Fruit fly (Drosophila melanogaster) whole organism, prepupa: ENCODE measurements around the gene ND-20L.

Experiments used
- Blimp-1 ChIP-seq: fragments of 200-800 bp; sonication (Bioruptor generic); optimal IDR thresholded peaks from 3 replicates; lab custom pipeline; 2017; ENCODE audit warnings: missing biosample characterization, missing genetic modification characterization, mild to moderate bottlenecking, moderate library complexity, missing genetic modification reagents
- CG10631 ChIP-seq: fragments of 200-800 bp; sonication (Bioruptor generic); optimal IDR thresholded peaks from 2 replicates; lab custom pipeline; 2016; ENCODE audit warnings: missing biosample characterization, missing genetic modification characterization
- CG11762 ChIP-seq: fragments of 200-800 bp; sonication (Bioruptor generic); optimal IDR thresholded peaks from 3 replicates; lab custom pipeline; 2016; ENCODE audit warnings: missing biosample characterization, missing genetic modification characterization; ENCODE audit not compliant: insufficient read depth
- CG3032 ChIP-seq: fragments of 200-800 bp; optimal IDR thresholded peaks from 2 replicates; lab custom pipeline; 2019; ENCODE audit warnings: missing biosample characterization, mild to moderate bottlenecking, missing genetic modification characterization, moderate library complexity
- CG32006 ChIP-seq: fragments of 200-800 bp; sonication (Bioruptor generic); optimal IDR thresholded peaks from 3 replicates; lab custom pipeline; 2017; ENCODE audit warnings: missing biosample characterization, mild to moderate bottlenecking, missing genetic modification characterization
- Hr39 ChIP-seq: fragments of 200-800 bp; sonication (Bioruptor generic); optimal IDR thresholded peaks from 2 replicates; lab custom pipeline; 2016; ENCODE audit warnings: missing biosample characterization, missing genetic modification characterization
- OdsH ChIP-seq: fragments of 200-800 bp; sonication (Bioruptor generic); optimal IDR thresholded peaks from 3 replicates; lab custom pipeline; 2016; ENCODE audit warnings: missing biosample characterization, missing genetic modification characterization
- Sox102F ChIP-seq: fragments of 200-800 bp; sonication (Bioruptor generic); optimal IDR thresholded peaks from 2 replicates; lab custom pipeline; 2016; ENCODE audit warnings: missing biosample characterization, mild to moderate bottlenecking, missing genetic modification characterization
- Sox14 ChIP-seq: fragments of 200-800 bp; sonication (Bioruptor generic); optimal IDR thresholded peaks from 3 replicates; lab custom pipeline; 2016; ENCODE audit warnings: missing biosample characterization, missing genetic modification characterization
- dac ChIP-seq: fragments of 200-800 bp; sonication (Bioruptor generic); optimal IDR thresholded peaks from 2 replicates; lab custom pipeline; 2017; ENCODE audit warnings: missing biosample characterization, mild to moderate bottlenecking, missing genetic modification characterization
- net ChIP-seq: fragments of 200-800 bp; sonication (Bioruptor generic); optimal IDR thresholded peaks from 3 replicates; lab custom pipeline; 2016; ENCODE audit warnings: missing biosample characterization, missing genetic modification characterization
- svp ChIP-seq: fragments of 200-800 bp; sonication (Bioruptor generic); peaks from one replicate; lab custom pipeline; 2016; ENCODE audit warnings: missing biosample characterization, missing genetic modification characterization

- no peak for TF ChIP-seq net (GFP tag; lab: Kevin White, UChicago)
- peak; percentile 39 for TF ChIP-seq Sox14
- TF ChIP-seq CG10631 (GFP tag; lab: Kevin White, UChicago): no peak
- no peak for TF ChIP-seq OdsH (GFP tag; lab: Kevin White, UChicago)
- TF ChIP-seq Hr39: no peak
- TF ChIP-seq Blimp-1 (GFP tag; lab: Kevin White, UChicago): no peak
- no peak for TF ChIP-seq CG3032 (tag; lab: Kevin White, UChicago)
- TF ChIP-seq CG11762: no peak
- TF ChIP-seq dac (GFP tag; lab: Kevin White, UChicago): no peak
- TF ChIP-seq Sox102F (GFP tag; lab: Kevin White, UChicago): no peak
- no peak for TF ChIP-seq CG32006 (GFP tag; lab: Kevin White, UChicago)
- no peak for TF ChIP-seq svp (GFP tag; lab: Kevin White, UChicago)
Measured at dm6 chr3R:29503406-29504116, 12.0 kb upstream of the ND-20L start, which contains the start of gene Trc8.
